Fruit fly (Drosophila melanogaster): ENCODE data around the gene CG33509.

Gene CG33509

dm6 chr2L:21108759-21109282 is 22.5 kb upstream of the CG33509 start (continued):
- TF ChIP-seq CG4360 (GFP tag; IDR thresholded peaks at IDR 0.05), result no peak
- peak; percentile 4 for TF ChIP-seq MTF-1 (GFP tag; optimal IDR thresholded peaks at IDR 0.05; ENCODE audit: borderline replicate concordance)
- TF ChIP-seq pb (GFP tag; optimal IDR thresholded peaks at IDR 0.05), result peak; percentile 26
- peak; percentile 49 for TF ChIP-seq CG33213 (GFP tag; optimal IDR thresholded peaks at IDR 0.05)
- peak; percentile 78 for TF ChIP-seq zfh1 (GFP tag; IDR thresholded peaks at IDR 0.05)
- TF ChIP-seq Sin3A (optimal IDR thresholded peaks at IDR 0.05), result no peak
- peak; percentile 33 to 74 for TF ChIP-seq Hr51 (GFP tag; optimal IDR thresholded peaks at IDR 0.05)
- TF ChIP-seq GATAe (GFP tag; conservative IDR thresholded peaks at IDR 0.05), result no peak
- no peak for TF ChIP-seq CG5180 (GFP tag; optimal IDR thresholded peaks at IDR 0.05)
- no peak for TF ChIP-seq CG6765 (GFP tag; optimal IDR thresholded peaks at IDR 0.05)
- peak; percentile 83 for TF ChIP-seq zf30C (GFP tag; optimal IDR thresholded peaks at IDR 0.05)
- TF ChIP-seq CG10274 (GFP tag; optimal IDR thresholded peaks at IDR 0.05), result no peak
- TF ChIP-seq CG18476 (GFP tag; optimal IDR thresholded peaks at IDR 0.05), result peak; percentile 64
- TF ChIP-seq CG18599 (GFP tag; optimal IDR thresholded peaks at IDR 0.05), result no peak
- TF ChIP-seq CG3726 (GFP tag; IDR thresholded peaks at IDR 0.05), result no peak
- peak; percentile 66 for TF ChIP-seq CG30403 (GFP tag; optimal IDR thresholded peaks at IDR 0.05)
- TF ChIP-seq Blimp-1 (GFP tag; optimal IDR thresholded peaks at IDR 0.05), result peak; percentile 54
- TF ChIP-seq sisA (GFP tag; IDR thresholded peaks at IDR 0.05), result no peak; the same call in 1 of the 2 replicates
- no peak for TF ChIP-seq CrebB (tag; optimal IDR thresholded peaks at IDR 0.05)
- no peak for TF ChIP-seq tap (tag; optimal IDR thresholded peaks at IDR 0.05)
- peak; percentile 66 for TF ChIP-seq CG4854 (GFP tag; optimal IDR thresholded peaks at IDR 0.05)
- no peak for TF ChIP-seq CG8478 (optimal IDR thresholded peaks at IDR 0.05)
- TF ChIP-seq CG12071 (GFP tag; optimal IDR thresholded peaks at IDR 0.05), result no peak
- TF ChIP-seq crp (GFP tag; optimal IDR thresholded peaks at IDR 0.05), result peak; percentile 8 to 82
- TF ChIP-seq CG10209 (GFP tag; optimal IDR thresholded peaks at IDR 0.05), result peak; percentile 61
- peak; percentile 11 for TF ChIP-seq tx (GFP tag; optimal IDR thresholded peaks at IDR 0.05)
- no peak for TF ChIP-seq CG32772 (GFP tag; IDR thresholded peaks at IDR 0.05)
- TF ChIP-seq Pdp1 (GFP tag; optimal IDR thresholded peaks at IDR 0.05), result peak; percentile 31 to 40
- TF ChIP-seq CG3163 (GFP tag; optimal IDR thresholded peaks at IDR 0.05), result no peak
- peak in 1 of 2 experiments; percentile 12 for TF ChIP-seq insv (GFP tag; optimal IDR thresholded peaks at IDR 0.05)
- no peak for TF ChIP-seq Doc2 (GFP tag; IDR thresholded peaks at IDR 0.05)
- peak; percentile 26 for TF ChIP-seq Bdp1 (GFP tag; optimal IDR thresholded peaks at IDR 0.05)
- peak; percentile 21 for TF ChIP-seq CG16815 (GFP tag; optimal IDR thresholded peaks at IDR 0.05)
- TF ChIP-seq CG11398 (GFP tag; optimal IDR thresholded peaks at IDR 0.05), result no peak
- no peak for TF ChIP-seq CG14050 (GFP tag; IDR thresholded peaks at IDR 0.05)
- no peak for TF ChIP-seq CG7357 (GFP tag; IDR thresholded peaks at IDR 0.05)
- no peak for TF ChIP-seq CG10431 (GFP tag; optimal IDR thresholded peaks at IDR 0.05)
- TF ChIP-seq pho (GFP tag; optimal IDR thresholded peaks at IDR 0.05), result no peak
- no peak for TF ChIP-seq Lpt (GFP tag; optimal IDR thresholded peaks at IDR 0.05)
- peak; percentile 78 for TF ChIP-seq Ssrp (tag; optimal IDR thresholded peaks at IDR 0.05)
- no peak for TF ChIP-seq Taf1 (GFP tag; IDR thresholded peaks at IDR 0.05)
- peak; percentile 10 for TF ChIP-seq Sry-δ (GFP tag; optimal IDR thresholded peaks at IDR 0.05)
- TF ChIP-seq Kr (GFP tag; optimal IDR thresholded peaks at IDR 0.05), result no peak
- TF ChIP-seq Fer2 (tag; optimal IDR thresholded peaks at IDR 0.05), result no peak
- peak; percentile 48 for TF ChIP-seq ewg (GFP tag; optimal IDR thresholded peaks at IDR 0.05)
- peak; percentile 63 for TF ChIP-seq CG2678 (tag; optimal IDR thresholded peaks at IDR 0.05)
- no peak for TF ChIP-seq H15 (GFP tag; IDR thresholded peaks at IDR 0.05)
- TF ChIP-seq HmgD (GFP tag; optimal IDR thresholded peaks at IDR 0.05), result no peak
- peak; percentile 38 for TF ChIP-seq CHES-1-like (GFP tag; optimal IDR thresholded peaks at IDR 0.05)
- TF ChIP-seq ash1 (GFP tag; optimal IDR thresholded peaks at IDR 0.05), result no peak
- TF ChIP-seq gcm (GFP tag; optimal IDR thresholded peaks at IDR 0.05), result peak; percentile 69
